Worm (Caenorhabditis elegans) whole organism, L3 larva: ENCODE data around the gene lgc-20.

ENCODE experiments used
- aly-2 ChIP-seq: fragments of 150-350 bp; optimal IDR thresholded peaks from 2 replicates; lab custom pipeline; 2014; ENCODE audit warnings: missing biosample characterization, missing genetic modification characterization
- ceh-82 ChIP-seq: fragments of 150-350 bp; optimal IDR thresholded peaks from 2 replicates; lab custom pipeline; 2014; ENCODE audit warnings: missing biosample characterization, missing genetic modification characterization
- egl-27 ChIP-seq: sonication (generic microtip); optimal IDR thresholded peaks from 4 replicates; lab custom pipeline; 2017; ENCODE audit warnings: missing biosample characterization, missing genetic modification reagents, missing genetic modification characterization
- elt-3 ChIP-seq, 3 experiments: fragments of 150-350 bp in 1 of 3; sonication (generic microtip) in 2 of 3; optimal IDR thresholded peaks; 2 replicates in 2 of 3; 4 replicates in 1 of 3; lab custom pipeline; 2014 to 2017; ENCODE audit warnings: missing biosample characterization in 3 of 3, missing genetic modification characterization in 3 of 3
- lin-15B ChIP-seq: fragments of 150-350 bp; optimal IDR thresholded peaks from 2 replicates; lab custom pipeline; 2014; ENCODE audit warnings: missing biosample characterization, missing genetic modification characterization
- lin-39 ChIP-seq: fragments of 150-350 bp; optimal IDR thresholded peaks from 2 replicates; lab custom pipeline; 2018; ENCODE audit warnings: missing biosample characterization, missing genetic modification reagents, missing genetic modification characterization
- mdl-1 ChIP-seq: fragments of 150-350 bp; optimal IDR thresholded peaks from 2 replicates; lab custom pipeline; 2014; ENCODE audit warnings: missing biosample characterization, missing genetic modification characterization
- nhr-23 ChIP-seq: fragments of 150-350 bp; optimal IDR thresholded peaks from 2 replicates; lab custom pipeline; 2014; ENCODE audit warnings: missing biosample characterization, missing genetic modification reagents, missing genetic modification characterization
- nhr-43 ChIP-seq: sonication (generic microtip); optimal IDR thresholded peaks from 2 replicates; lab custom pipeline; 2016; ENCODE audit warnings: mild to moderate bottlenecking, missing genetic modification characterization, missing compliant biosample characterization; ENCODE audit not compliant: poor library complexity, severe bottlenecking
- nhr-76 ChIP-seq: fragments of 150-350 bp; sonication (generic microtip); optimal IDR thresholded peaks from 5 replicates; lab custom pipeline; 2014; ENCODE audit warnings: missing biosample characterization, missing genetic modification characterization
- nhr-77 ChIP-seq: fragments of 150-350 bp; optimal IDR thresholded peaks from 2 replicates; lab custom pipeline; 2014; ENCODE audit warnings: missing biosample characterization, missing genetic modification characterization
- ztf-4 ChIP-seq: fragments of 150-350 bp; optimal IDR thresholded peaks from 2 replicates; lab custom pipeline; 2014; ENCODE audit warnings: missing biosample characterization, missing genetic modification characterization

- TF ChIP-seq nhr-77 (tag; lab: Kevin White, UChicago) (no peak), nhr-43 (tag; lab: Kevin White, UChicago) (no peak), nhr-76 (tag; lab: Kevin White, UChicago) (no peak), ceh-82 (tag; lab: Kevin White, UChicago) (no peak), ztf-4 (no peak), nhr-23 (tag; lab: Kevin White, UChicago) (no peak), egl-27 (tag; lab: Kevin White, UChicago) (no peak), lin-39 (tag; lab: Kevin White, UChicago) (no peak), elt-3 (tag; optimal IDR thresholded peaks at IDR 0.05; lab: Kevin White, UChicago) (no peak), aly-2 (tag; lab: Kevin White, UChicago) (no peak), mdl-1 (no peak), lin-15B (tag; lab: Kevin White, UChicago) (no peak)
Measured at ce11 chrII:11344554-11344953, 1.1 kb upstream of the lgc-20 start.
